Worm (Caenorhabditis elegans) whole organism, late embryonic: Measurements from ENCODE around the gene B0478.3.

Experiments
- K02D7.2 ChIP-seq: sonication (generic microtip); optimal IDR thresholded peaks from 2 replicates; lab custom pipeline; 2017; ENCODE audit warnings: mild to moderate bottlenecking, missing genetic modification characterization, missing compliant biosample characterization
- Y22D7AL.16 ChIP-seq: sonication (generic microtip); optimal IDR thresholded peaks from 2 replicates; lab custom pipeline; 2016; ENCODE audit warnings: missing genetic modification characterization, missing compliant biosample characterization
- ceh-6 ChIP-seq: fragments of 200-800 bp; sonication (Bioruptor generic); optimal IDR thresholded peaks from 2 replicates; lab custom pipeline; 2018; ENCODE audit warnings: mild to moderate bottlenecking, missing genetic modification characterization, missing compliant biosample characterization
- elt-2 ChIP-seq: sonication (generic microtip); optimal IDR thresholded peaks from 2 replicates; lab custom pipeline; 2016; ENCODE audit warnings: missing genetic modification reagents, missing genetic modification characterization, missing compliant biosample characterization
- fax-1 ChIP-seq: sonication (generic microtip); optimal IDR thresholded peaks from 2 replicates; lab custom pipeline; 2016; ENCODE audit warnings: missing genotype, missing genetic modification characterization, missing compliant biosample characterization
- madf-2 ChIP-seq: sonication (generic microtip); optimal IDR thresholded peaks from 2 replicates; lab custom pipeline; 2017; ENCODE audit warnings: missing genetic modification characterization, missing compliant biosample characterization
- pha-4 ChIP-seq: fragments of 150-350 bp; optimal IDR thresholded peaks from 2 replicates; lab custom pipeline; 2018; ENCODE audit warnings: missing biosample characterization, missing genetic modification reagents, missing genetic modification characterization
- unc-3 ChIP-seq, 2 experiments: fragments of 200-800 bp in 1 of 2; sonication (Bioruptor generic) in 1 of 2; sonication (generic microtip) in 1 of 2; conservative IDR thresholded peaks in 1 of 2; optimal IDR thresholded peaks in 1 of 2; 2 replicates each; pipeline versions ENCODE4 v1.3.6 to Lab custom; 2016 to 2022; ENCODE audit warnings: missing compliant biosample characterization in 2 of 2, missing genetic modification characterization in 2 of 2, missing genetic modification reagents in 1 of 2

DNA sequence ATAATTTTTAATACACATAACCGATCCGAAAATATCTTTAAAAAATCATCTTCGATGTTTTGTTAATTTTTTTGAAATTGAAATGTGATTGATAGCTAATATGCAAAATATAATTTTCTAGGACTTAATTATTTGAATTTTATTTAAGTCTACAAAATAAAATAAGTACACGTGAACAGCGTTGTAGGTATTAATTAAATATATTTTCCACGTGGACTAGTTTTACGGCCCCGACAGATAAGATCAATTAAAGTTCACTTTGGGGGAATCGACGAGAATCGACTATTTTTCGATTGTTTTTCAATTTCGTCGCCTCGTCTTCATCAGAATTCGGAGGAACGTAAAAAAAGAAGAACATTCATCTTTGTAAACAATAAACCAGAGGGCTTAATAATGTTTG, 34.8 kb upstream of the B0478.3 start, which contains the start of gene C25A8.5:
- no peak for TF ChIP-seq Y22D7AL.16 (tag; lab: Kevin White, UChicago)
- no peak for TF ChIP-seq fax-1 (tag; lab: Kevin White, UChicago)
- no peak for TF ChIP-seq unc-3 (GFP tag; conservative IDR thresholded peaks at IDR 0.05; lab: Robert Waterston, UW)
- TF ChIP-seq unc-3 (tag; optimal IDR thresholded peaks at IDR 0.05; lab: Kevin White, UChicago), result no peak
- no peak for TF ChIP-seq K02D7.2 (tag; lab: Kevin White, UChicago)
- no peak for TF ChIP-seq ceh-6 (GFP tag; lab: Kevin White, UChicago)
- no peak for TF ChIP-seq madf-2 (tag; lab: Kevin White, UChicago)
- no peak for TF ChIP-seq pha-4 (tag; lab: Kevin White, UChicago)
- TF ChIP-seq elt-2 (tag; lab: Kevin White, UChicago), result no peak
